In the genomic region with DNA sequence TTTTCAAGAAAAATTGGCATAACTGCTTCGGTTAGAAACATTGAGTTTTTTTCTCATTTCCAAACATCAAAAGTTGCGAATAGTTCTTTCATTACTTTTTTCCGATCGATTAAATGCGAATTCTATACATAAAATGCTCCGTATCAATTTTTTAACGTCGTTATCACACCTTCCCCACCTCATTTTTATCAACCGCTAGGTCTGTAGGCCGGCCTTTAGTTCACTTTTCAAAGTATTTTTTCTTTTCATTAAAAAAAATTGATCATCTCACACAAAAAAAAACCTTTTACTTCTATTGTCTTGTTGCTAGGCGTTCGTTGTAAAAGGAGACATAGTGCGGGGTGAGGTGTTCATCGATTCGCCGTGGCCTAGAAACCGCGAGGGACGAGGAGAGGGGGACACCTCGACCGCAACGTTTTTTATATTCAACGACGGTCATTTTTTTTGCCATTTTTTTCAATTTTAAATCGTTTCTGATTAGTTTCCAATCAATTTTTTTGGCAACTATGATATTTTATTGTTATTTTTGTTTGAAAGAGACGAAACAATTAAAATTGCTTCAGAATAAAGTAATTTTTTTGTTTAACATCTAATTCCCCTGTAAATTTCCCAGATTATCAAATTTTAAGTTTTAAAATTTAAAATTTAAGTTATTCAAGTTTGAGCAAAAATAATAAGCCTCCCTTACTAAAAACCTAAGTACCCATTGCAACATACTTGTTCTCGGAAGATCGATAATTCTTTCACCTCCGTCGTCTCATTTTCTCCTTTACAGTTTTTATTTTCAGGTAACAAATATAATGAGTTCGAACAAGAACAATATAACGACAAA, we compare ENCODE assay signal across 2 worm cellular contexts.
TF ChIP-seq lines count a peak whose summit lies in the region.

A gene (plus strand): TSS at position 782 of the 832 bp plus-strand sequence.

TF ChIP-seq in whole organism, L4 larva, 104 proteins besides CTCF, POLR2A, EP300 and RAD21 (continued from another document):
- TF ChIP-seq dmd-6 (GFP tag; IDR thresholded peaks at IDR 0.05; lab: Robert Waterston, UW) = peak; percentile 21; the same call in 1 of the 2 replicates
- TF ChIP-seq dmd-8 (GFP tag; IDR thresholded peaks at IDR 0.05; lab: Robert Waterston, UW) = no peak
TF ChIP-seq in whole organism, L4 larva: peak in this region for 9.

TF ChIP-seq in whole organism, late embryonic, 69 proteins besides CTCF, POLR2A, EP300 and RAD21 (continued from another document):
- no peak for TF ChIP-seq K02D7.2 (tag; optimal IDR thresholded peaks at IDR 0.05; lab: Kevin White, UChicago)
- TF ChIP-seq dmd-4 (tag; optimal IDR thresholded peaks at IDR 0.05; lab: Kevin White, UChicago; ENCODE audit: borderline replicate concordance) = no peak
- no peak for TF ChIP-seq hlh-15 (tag; optimal IDR thresholded peaks at IDR 0.05; lab: Kevin White, UChicago)
- no peak for TF ChIP-seq hlh-13 (GFP tag; optimal IDR thresholded peaks at IDR 0.05; lab: Kevin White, UChicago)
- peak; percentile 60 for TF ChIP-seq C08G9.2 (tag; optimal IDR thresholded peaks at IDR 0.05; lab: Kevin White, UChicago)
- TF ChIP-seq nfya-1 (tag; optimal IDR thresholded peaks at IDR 0.05; lab: Kevin White, UChicago) = no peak
- no peak for TF ChIP-seq ref-2 (tag; optimal IDR thresholded peaks at IDR 0.05; lab: Kevin White, UChicago)
- no peak for TF ChIP-seq ceh-6 (GFP tag; optimal IDR thresholded peaks at IDR 0.05; lab: Kevin White, UChicago)
- no peak for TF ChIP-seq ztf-16 (tag; optimal IDR thresholded peaks at IDR 0.05; lab: Kevin White, UChicago)
- no peak for TF ChIP-seq T23F11.4 (GFP tag; optimal IDR thresholded peaks at IDR 0.05; lab: Kevin White, UChicago)
- TF ChIP-seq mec-3 (tag; optimal IDR thresholded peaks at IDR 0.05; lab: Kevin White, UChicago; ENCODE audit: borderline replicate concordance) = no peak
- TF ChIP-seq ets-4 (tag; optimal IDR thresholded peaks at IDR 0.05; lab: Kevin White, UChicago) = peak; percentile 49
- TF ChIP-seq ceh-24 (tag; optimal IDR thresholded peaks at IDR 0.05; lab: Kevin White, UChicago) = no peak
- no peak for TF ChIP-seq unc-55 (GFP tag; optimal IDR thresholded peaks at IDR 0.05; lab: Kevin White, UChicago)
- no peak for TF ChIP-seq ceh-19 (GFP tag; optimal IDR thresholded peaks at IDR 0.05; lab: Kevin White, UChicago)
- no peak for TF ChIP-seq ceh-48 (tag; optimal IDR thresholded peaks at IDR 0.05; lab: Kevin White, UChicago)
- TF ChIP-seq pqm-1 (tag; optimal IDR thresholded peaks at IDR 0.05; lab: Kevin White, UChicago) = no peak
- TF ChIP-seq hlh-6 (tag; optimal IDR thresholded peaks at IDR 0.05; lab: Kevin White, UChicago) = no peak
- no peak for TF ChIP-seq hlh-8 (tag; optimal IDR thresholded peaks at IDR 0.05; lab: Kevin White, UChicago)
- TF ChIP-seq pha-4 (tag; optimal IDR thresholded peaks at IDR 0.05; lab: Kevin White, UChicago) = no peak
- TF ChIP-seq tbx-7 (tag; optimal IDR thresholded peaks at IDR 0.05; lab: Kevin White, UChicago) = peak; percentile 18
- TF ChIP-seq zip-5 (tag; optimal IDR thresholded peaks at IDR 0.05; lab: Kevin White, UChicago) = peak; percentile 14
- no peak for TF ChIP-seq ama-1 (optimal IDR thresholded peaks at IDR 0.05; lab: Kevin White, UChicago)
- no peak for TF ChIP-seq lim-6 (tag; optimal IDR thresholded peaks at IDR 0.05; lab: Kevin White, UChicago)
- peak; percentile 21 for TF ChIP-seq rnt-1 (tag; optimal IDR thresholded peaks at IDR 0.05; lab: Kevin White, UChicago)
- TF ChIP-seq gmeb-2 (tag; optimal IDR thresholded peaks at IDR 0.05; lab: Kevin White, UChicago) = no peak
- no peak for TF ChIP-seq nhr-11 (tag; optimal IDR thresholded peaks at IDR 0.05; lab: Kevin White, UChicago)
- peak; percentile 71 for TF ChIP-seq tbx-2 (tag; optimal IDR thresholded peaks at IDR 0.05; lab: Kevin White, UChicago)
- peak; percentile 40 for TF ChIP-seq sdc-2 (tag; optimal IDR thresholded peaks at IDR 0.05; lab: Kevin White, UChicago)
- TF ChIP-seq che-1 (tag; optimal IDR thresholded peaks at IDR 0.05; lab: Kevin White, UChicago) = no peak
- TF ChIP-seq ceh-14 (tag; optimal IDR thresholded peaks at IDR 0.05; lab: Kevin White, UChicago) = no peak
- no peak for TF ChIP-seq ceh-22 (tag; optimal IDR thresholded peaks at IDR 0.05; lab: Kevin White, UChicago)
- peak; percentile 50 for TF ChIP-seq elt-2 (tag; optimal IDR thresholded peaks at IDR 0.05; lab: Kevin White, UChicago)
- no peak for TF ChIP-seq npax-4 (tag; optimal IDR thresholded peaks at IDR 0.05; lab: Kevin White, UChicago)
- no peak for TF ChIP-seq unc-3 (GFP tag; conservative IDR thresholded peaks at IDR 0.05; lab: Robert Waterston, UW)
- TF ChIP-seq unc-3 (tag; optimal IDR thresholded peaks at IDR 0.05; lab: Kevin White, UChicago) = no peak
- TF ChIP-seq Y22D7AL.16 (tag; optimal IDR thresholded peaks at IDR 0.05; lab: Kevin White, UChicago) = no peak
- no peak for TF ChIP-seq C38D4.7 (GFP tag; optimal IDR thresholded peaks at IDR 0.05; lab: Kevin White, UChicago)
- TF ChIP-seq ceh-2 (tag; optimal IDR thresholded peaks at IDR 0.05; lab: Kevin White, UChicago) = peak; percentile 13
